In genomic region chrII:5227768-5228167, ce11 we compare ENCODE assay signal across 5 worm cellular contexts.
TF ChIP-seq lines count a peak whose summit lies in the region.

No protein-coding gene starts in this region.

TF ChIP-seq in whole organism, L1 larva, 84 proteins besides CTCF, POLR2A, EP300 and RAD21 (continues in another document):
- TF ChIP-seq lin-35 (GFP tag; optimal IDR thresholded peaks at IDR 0.05; lab: Kevin White, UChicago) (peak in 1 of 2 experiments; percentile 36), hlh-4 (tag; optimal IDR thresholded peaks at IDR 0.05; lab: Kevin White, UChicago) (no peak), hlh-17 (GFP tag; optimal IDR thresholded peaks at IDR 0.05; lab: Kevin White, UChicago; ENCODE audit: borderline replicate concordance) (no peak), swsn-7 (tag; optimal IDR thresholded peaks at IDR 0.05; lab: Kevin White, UChicago) (peak; percentile 18), mdl-1 (tag; optimal IDR thresholded peaks at IDR 0.05; lab: Kevin White, UChicago) (peak in 1 of 2 experiments; percentile 2), nhr-71 (tag; optimal IDR thresholded peaks at IDR 0.05; lab: Kevin White, UChicago) (peak; percentile 53), efl-1 (optimal IDR thresholded peaks at IDR 0.05; lab: Kevin White, UChicago) (peak; percentile 24 to 28), efl-1 (GFP tag; optimal IDR thresholded peaks at IDR 0.05 in 1 of 2; lab: Kevin White, UChicago) (no peak), lin-15B (tag; optimal IDR thresholded peaks at IDR 0.05; lab: Kevin White, UChicago) (no peak), nhr-77 (tag; optimal IDR thresholded peaks at IDR 0.05; lab: Kevin White, UChicago) (peak; percentile 6), ceh-88 (GFP tag; IDR thresholded peaks at IDR 0.05; lab: Robert Waterston, UW) (no peak), efl-3 (GFP tag; optimal IDR thresholded peaks at IDR 0.05; lab: Kevin White, UChicago) (no peak), unc-130 (tag; optimal IDR thresholded peaks at IDR 0.05; lab: Kevin White, UChicago) (peak; percentile 35), nhr-20 (tag; optimal IDR thresholded peaks at IDR 0.05; lab: Kevin White, UChicago) (peak; percentile 40), mef-2 (tag; optimal IDR thresholded peaks at IDR 0.05; lab: Kevin White, UChicago) (no peak), snpc-4 (tag; optimal IDR thresholded peaks at IDR 0.05; lab: Kevin White, UChicago) (no peak), ceh-90 (tag; optimal IDR thresholded peaks at IDR 0.05; lab: Kevin White, UChicago) (no peak), rnt-1 (tag; optimal IDR thresholded peaks at IDR 0.05; lab: Kevin White, UChicago) (peak; percentile 40)

TF ChIP-seq in whole organism, L3 larva, 47 proteins besides CTCF, POLR2A, EP300 and RAD21:
- TF ChIP-seq elt-2 (tag; optimal IDR thresholded peaks at IDR 0.05; lab: Kevin White, UChicago) (peak; percentile 91), nfya-1 (tag; optimal IDR thresholded peaks at IDR 0.05; lab: Kevin White, UChicago; ENCODE audit: insufficient read depth) (peak; percentile 26), tbx-2 (tag; optimal IDR thresholded peaks at IDR 0.05; lab: Kevin White, UChicago) (no peak), jun-1 (tag; optimal IDR thresholded peaks at IDR 0.05; lab: Kevin White, UChicago) (peak; percentile 11), ceh-28 (tag; optimal IDR thresholded peaks at IDR 0.05; lab: Kevin White, UChicago) (peak; percentile 50), R02D3.7 (tag; optimal IDR thresholded peaks at IDR 0.05; lab: Kevin White, UChicago) (no peak), pqm-1 (tag; optimal IDR thresholded peaks at IDR 0.05; lab: Kevin White, UChicago) (peak; percentile 25), aly-2 (tag; optimal IDR thresholded peaks at IDR 0.05; lab: Kevin White, UChicago) (no peak), pha-4 (tag; optimal IDR thresholded peaks at IDR 0.05; lab: Kevin White, UChicago) (peak; percentile 82)
TF ChIP-seq in whole organism, L3 larva: peak in this region for 6.

TF ChIP-seq in whole organism, early embryonic, 17 proteins besides CTCF, POLR2A, EP300 and RAD21:
- TF ChIP-seq hmg-4 (GFP tag; optimal IDR thresholded peaks at IDR 0.05; lab: Kevin White, UChicago) (peak; percentile 48), hmbx-1 (tag; optimal IDR thresholded peaks at IDR 0.05; lab: Kevin White, UChicago) (no peak)

TF ChIP-seq in whole organism, midembryonic, 9 proteins besides CTCF, POLR2A, EP300 and RAD21:
- TF ChIP-seq cog-1 (tag; optimal IDR thresholded peaks at IDR 0.05; lab: Kevin White, UChicago) (peak; percentile 16), med-1 (GFP tag; optimal IDR thresholded peaks at IDR 0.05; lab: Kevin White, UChicago; ENCODE audit: insufficient read depth) (no peak), flt-1 (GFP tag; IDR thresholded peaks at IDR 0.05; lab: Robert Waterston, UW) (0 out of 2 replicates have a peak, but pooled peaks have one; percentile 30), ztf-23 (GFP tag; IDR thresholded peaks at IDR 0.05; lab: Robert Waterston, UW) (no peak), ztf-29 (GFP tag; IDR thresholded peaks at IDR 0.05; lab: Robert Waterston, UW) (no peak), ref-1 (GFP tag; conservative IDR thresholded peaks at IDR 0.05; lab: Robert Waterston, UW) (no peak), T22C8.4 (GFP tag; IDR thresholded peaks at IDR 0.05; lab: Robert Waterston, UW) (no peak), klf-2 (GFP tag; conservative IDR thresholded peaks at IDR 0.05; lab: Robert Waterston, UW) (no peak), tab-1 (GFP tag; IDR thresholded peaks at IDR 0.05; lab: Robert Waterston, UW) (no peak)

TF ChIP-seq in whole organism, young adult, 124 proteins besides CTCF, POLR2A, EP300 and RAD21:
- no peak for TF ChIP-seq B0035.1 (tag; optimal IDR thresholded peaks at IDR 0.05; lab: Kevin White, UChicago)
- TF ChIP-seq ztf-6 (GFP tag; IDR thresholded peaks at IDR 0.05; lab: Robert Waterston, UW): no peak
- peak; percentile 77 for TF ChIP-seq hmg-1.2 (GFP tag; IDR thresholded peaks at IDR 0.05; lab: Robert Waterston, UW)
- TF ChIP-seq cebp-1 (GFP tag; IDR thresholded peaks at IDR 0.05; lab: Robert Waterston, UW): no peak
- peak; percentile 21 for TF ChIP-seq cebp-1 (tag; optimal IDR thresholded peaks at IDR 0.05; lab: Kevin White, UChicago)
- TF ChIP-seq nhr-80 (tag; optimal IDR thresholded peaks at IDR 0.05; lab: Kevin White, UChicago): peak; percentile 55
- no peak for TF ChIP-seq lin-40 (tag; optimal IDR thresholded peaks at IDR 0.05; lab: Kevin White, UChicago)
- 0 out of 2 replicates have a peak, but pooled peaks have one; percentile 21 for TF ChIP-seq B0336.3 (GFP tag; IDR thresholded peaks at IDR 0.05; lab: Robert Waterston, UW)
- TF ChIP-seq T07F8.4 (tag; optimal IDR thresholded peaks at IDR 0.05; lab: Kevin White, UChicago): no peak
- no peak for TF ChIP-seq F23B12.7 (tag; optimal IDR thresholded peaks at IDR 0.05; lab: Kevin White, UChicago; ENCODE audit: insufficient read depth)

Comparison
In these comparisons a context has a peak if more than half of its experiments do, and no peak if none do; other contexts are left out.
1. Of the 8 proteins assayed by ChIP-seq in both whole organism, young adult and whole organism, L1 larva: peak only in whole organism, young adult: none; only in whole organism, L1 larva: nhr-90 and unc-130; in both: none; in neither: 4; mixed calls (peak in some experiments, not most) for 2.